Worm (Caenorhabditis elegans) whole organism, young adult: ENCODE results near the gene twk-26.

Source experiments
- C06A6.2 ChIP-seq: fragments of 200-800 bp; sonication (Bioruptor generic); conservative IDR thresholded peaks from 2 replicates; pipeline ENCODE4 v1.3.6; 2022; ENCODE audit warnings: missing genetic modification characterization, missing compliant biosample characterization
- D2030.7 ChIP-seq: fragments of 200-800 bp; sonication (Bioruptor generic); IDR thresholded peaks from 2 replicates; pipeline ENCODE4 v1.3.6; 2022; ENCODE audit warnings: missing genetic modification reagents, missing genetic modification characterization, missing compliant biosample characterization
- F22D6.2 ChIP-seq: sonication (generic microtip); optimal IDR thresholded peaks from 2 replicates; lab custom pipeline; 2016; ENCODE audit warnings: mild to moderate bottlenecking, missing genetic modification characterization, missing compliant biosample characterization
- F23B12.7 ChIP-seq: sonication (generic microtip); optimal IDR thresholded peaks from 2 replicates; lab custom pipeline; 2017; ENCODE audit warnings: missing genetic modification characterization, mild to moderate bottlenecking, missing compliant biosample characterization, antibody characterized with exemption, moderate library complexity; ENCODE audit not compliant: insufficient read depth
- K12H6.12 ChIP-seq: fragments of 200-800 bp; sonication (Bioruptor generic); optimal IDR thresholded peaks from 2 replicates; lab custom pipeline; 2018; ENCODE audit warnings: mild to moderate bottlenecking, missing genetic modification characterization, missing compliant biosample characterization
- Y53F4B.3 ChIP-seq: fragments of 200-800 bp; sonication (Bioruptor generic); IDR thresholded peaks from 2 replicates; pipeline ENCODE4 v1.3.6; 2022; ENCODE audit warnings: missing genetic modification reagents, missing genetic modification characterization, missing compliant biosample characterization
- Y53G8AR.9 ChIP-seq: fragments of 200-800 bp; sonication (Bioruptor generic); conservative IDR thresholded peaks from 2 replicates; pipeline ENCODE4 v1.3.6; 2022; ENCODE audit warnings: missing genetic modification reagents, missing genetic modification characterization, missing compliant biosample characterization
- Y95B8A.8 ChIP-seq: fragments of 200-800 bp; sonication (Bioruptor generic); IDR thresholded peaks from 2 replicates; pipeline ENCODE4 v1.3.6; 2022; ENCODE audit warnings: missing genetic modification reagents, missing genetic modification characterization, missing compliant biosample characterization
- ZK185.1 ChIP-seq: sonication (generic microtip); optimal IDR thresholded peaks from 2 replicates; lab custom pipeline; 2016; ENCODE audit warnings: mild to moderate bottlenecking, missing genetic modification characterization, missing compliant biosample characterization; ENCODE audit not compliant: poor library complexity, severe bottlenecking
- aptf-2 ChIP-seq: fragments of 200-800 bp; sonication (Bioruptor generic); conservative IDR thresholded peaks from 2 replicates; pipeline ENCODE4 v1.3.6; 2022; ENCODE audit warnings: missing genetic modification reagents, missing genetic modification characterization, missing compliant biosample characterization
- athp-1 ChIP-seq: sonication (generic microtip); optimal IDR thresholded peaks from 2 replicates; lab custom pipeline; 2017; ENCODE audit warnings: mild to moderate bottlenecking, missing genetic modification characterization, missing compliant biosample characterization
- cebp-1 ChIP-seq, 2 experiments: fragments of 200-800 bp in 1 of 2; sonication (Bioruptor generic) in 1 of 2; sonication (generic microtip) in 1 of 2; IDR thresholded peaks in 1 of 2; optimal IDR thresholded peaks in 1 of 2; 2 replicates each; pipeline versions ENCODE4 v1.3.6 to Lab custom; 2017 to 2022; ENCODE audit warnings: missing compliant biosample characterization in 2 of 2, missing genetic modification characterization in 2 of 2, mild to moderate bottlenecking in 1 of 2, missing genetic modification reagents in 1 of 2, moderate library complexity in 1 of 2
- chd-7 ChIP-seq: sonication (generic microtip); optimal IDR thresholded peaks from 2 replicates; lab custom pipeline; 2016; ENCODE audit warnings: mild to moderate bottlenecking, missing genetic modification characterization, moderate library complexity, missing compliant biosample characterization
- die-1 ChIP-seq: sonication (generic microtip); optimal IDR thresholded peaks from 2 replicates; lab custom pipeline; 2016; ENCODE audit warnings: missing genotype, mild to moderate bottlenecking, missing genetic modification characterization, missing compliant biosample characterization
- dox-1 ChIP-seq: fragments of 200-800 bp; sonication (Bioruptor generic); IDR thresholded peaks from 2 replicates; pipeline ENCODE4 v1.3.6; 2022; ENCODE audit warnings: missing genetic modification reagents, missing genetic modification characterization, missing compliant biosample characterization
- efl-1 ChIP-seq: fragments of 150-350 bp; optimal IDR thresholded peaks from 2 replicates; lab custom pipeline; 2014; ENCODE audit warnings: missing biosample characterization, missing genetic modification reagents, missing genetic modification characterization
- egrh-3 ChIP-seq: fragments of 200-800 bp; sonication (Bioruptor generic); IDR thresholded peaks from 2 replicates; pipeline ENCODE4 v1.3.6; 2022; ENCODE audit warnings: missing genetic modification reagents, missing genetic modification characterization, missing compliant biosample characterization
- ekl-4 ChIP-seq: fragments of 200-800 bp; sonication (Bioruptor generic); IDR thresholded peaks from 2 replicates; pipeline ENCODE4 v1.3.6; 2022; ENCODE audit warnings: missing genetic modification reagents, missing genetic modification characterization, missing compliant biosample characterization
- ets-4 ChIP-seq: fragments of 200-800 bp; sonication (Bioruptor generic); optimal IDR thresholded peaks from 2 replicates; lab custom pipeline; 2018; ENCODE audit warnings: mild to moderate bottlenecking, missing genetic modification characterization, missing compliant biosample characterization
- him-1 ChIP-seq: sonication (generic microtip); optimal IDR thresholded peaks from 2 replicates; lab custom pipeline; 2016; ENCODE audit warnings: missing genotype, missing genetic modification reagents, missing genetic modification characterization, missing compliant biosample characterization
- hlh-12 ChIP-seq: sonication (generic microtip); optimal IDR thresholded peaks from 2 replicates; lab custom pipeline; 2016; ENCODE audit warnings: missing genetic modification characterization, missing compliant biosample characterization
- hmg-1.2 ChIP-seq: fragments of 200-800 bp; sonication (Bioruptor generic); IDR thresholded peaks from 2 replicates; pipeline ENCODE4 v1.3.6; 2022; ENCODE audit warnings: missing genetic modification reagents, missing genetic modification characterization, missing compliant biosample characterization
- lag-1 ChIP-seq: fragments of 200-800 bp; sonication (Bioruptor generic); IDR thresholded peaks from 2 replicates; pipeline ENCODE4 v1.3.6; 2022; ENCODE audit warnings: missing genetic modification reagents, missing genetic modification characterization, missing compliant biosample characterization
- let-526 ChIP-seq: fragments of 200-800 bp; sonication (Bioruptor generic); IDR thresholded peaks from 2 replicates; pipeline ENCODE4 v1.3.6; 2022; ENCODE audit warnings: missing genetic modification reagents, missing genetic modification characterization, missing compliant biosample characterization
- lin-26 ChIP-seq: fragments of 200-800 bp; sonication (Bioruptor generic); IDR thresholded peaks from 2 replicates; pipeline ENCODE4 v1.3.6; 2022; ENCODE audit warnings: missing genetic modification reagents, missing genetic modification characterization, missing compliant biosample characterization
- lin-40 ChIP-seq: sonication (generic microtip); optimal IDR thresholded peaks from 2 replicates; lab custom pipeline; 2016; ENCODE audit warnings: missing genetic modification characterization, mild to moderate bottlenecking, missing compliant biosample characterization, missing genotype, missing genetic modification reagents
- madf-10 ChIP-seq: sonication (generic microtip); optimal IDR thresholded peaks from 2 replicates; lab custom pipeline; 2016; ENCODE audit warnings: mild to moderate bottlenecking, missing genetic modification characterization, missing compliant biosample characterization
- mel-28 ChIP-seq: sonication (generic microtip); optimal IDR thresholded peaks from 2 replicates; lab custom pipeline; 2016; ENCODE audit warnings: borderline replicate concordance, mild to moderate bottlenecking, missing genetic modification characterization, missing compliant biosample characterization
- mes-4 ChIP-seq: sonication (generic microtip); optimal IDR thresholded peaks from 2 replicates; lab custom pipeline; 2016; ENCODE audit warnings: missing genotype, missing genetic modification characterization, missing compliant biosample characterization
- mxl-1 ChIP-seq: sonication (generic microtip); optimal IDR thresholded peaks from 2 replicates; lab custom pipeline; 2016; ENCODE audit warnings: missing genetic modification characterization, missing compliant biosample characterization
- nhr-80 ChIP-seq: sonication (generic microtip); optimal IDR thresholded peaks from 2 replicates; lab custom pipeline; 2016; ENCODE audit warnings: missing genetic modification characterization, missing compliant biosample characterization
- pha-4 ChIP-seq: fragments of 150-350 bp; sonication (generic microtip); optimal IDR thresholded peaks from 2 replicates; lab custom pipeline; 2014; ENCODE audit warnings: missing biosample characterization, missing genetic modification reagents, missing genetic modification characterization
- rcor-1 ChIP-seq: fragments of 200-800 bp; sonication (Bioruptor generic); IDR thresholded peaks from 2 replicates; pipeline ENCODE4 v1.3.6; 2022; ENCODE audit warnings: missing genetic modification reagents, missing genetic modification characterization, missing compliant biosample characterization
- snpc-4 ChIP-seq, 5 experiments: fragments of 150-350 bp in 1 of 5; sonication (generic microtip) in 4 of 5; optimal IDR thresholded peaks; 2 replicates each; lab custom pipeline; 2014 to 2018; ENCODE audit warnings: missing genetic modification characterization in 5 of 5, missing biosample characterization in 3 of 5, antibody characterized with exemption in 2 of 5, mild to moderate bottlenecking in 2 of 5, missing compliant biosample characterization in 2 of 5, missing genotype in 2 of 5, moderate library complexity in 2 of 5, missing genetic modification reagents in 1 of 5
- somi-1 ChIP-seq: fragments of 200-800 bp; sonication (Bioruptor generic); optimal IDR thresholded peaks from 2 replicates; lab custom pipeline; 2018; ENCODE audit warnings: mild to moderate bottlenecking, missing genetic modification characterization, missing compliant biosample characterization
- tbp1 ChIP-seq: fragments of 200-800 bp; sonication (Bioruptor generic); optimal IDR thresholded peaks from 2 replicates; lab custom pipeline; 2018; ENCODE audit warnings: mild to moderate bottlenecking, missing genetic modification characterization, missing compliant biosample characterization
- tbx-9 ChIP-seq: sonication (generic microtip); optimal IDR thresholded peaks from 2 replicates; lab custom pipeline; 2016; ENCODE audit warnings: borderline replicate concordance, missing genetic modification characterization, inconsistent platforms, missing compliant biosample characterization
- tlf-1 ChIP-seq: fragments of 200-800 bp; sonication (Bioruptor generic); optimal IDR thresholded peaks from 2 replicates; lab custom pipeline; 2018; ENCODE audit warnings: mild to moderate bottlenecking, missing genetic modification characterization, missing compliant biosample characterization
- zfh-2 ChIP-seq: fragments of 200-800 bp; sonication (Bioruptor generic); conservative IDR thresholded peaks from 2 replicates; pipeline ENCODE4 v1.3.6; 2022; ENCODE audit warnings: missing genetic modification reagents, missing genetic modification characterization, missing compliant biosample characterization
- zim-3 ChIP-seq: sonication (generic microtip); optimal IDR thresholded peaks from 2 replicates; lab custom pipeline; 2017; ENCODE audit warnings: mild to moderate bottlenecking, missing genetic modification characterization, moderate library complexity, missing compliant biosample characterization
- ztf-18 ChIP-seq: sonication (generic microtip); optimal IDR thresholded peaks from 2 replicates; lab custom pipeline; 2016; ENCODE audit warnings: missing genotype, mild to moderate bottlenecking, missing genetic modification characterization, missing compliant biosample characterization
- ztf-26 ChIP-seq: sonication (generic microtip); optimal IDR thresholded peaks from 2 replicates; lab custom pipeline; 2017; ENCODE audit warnings: missing genetic modification characterization, missing compliant biosample characterization
- ztf-28 ChIP-seq: fragments of 200-800 bp; sonication (Bioruptor generic); IDR thresholded peaks from 2 replicates; pipeline ENCODE4 v1.3.6; 2022; ENCODE audit warnings: missing genetic modification reagents, missing genetic modification characterization, missing compliant biosample characterization

Gene twk-26

ce11 chrX:3092460-3092859 is 37.8 kb upstream of the twk-26 start (continued):
- no peak for TF ChIP-seq ets-4 (GFP tag; lab: Kevin White, UChicago)
- TF ChIP-seq efl-1: no peak
- TF ChIP-seq rcor-1 (GFP tag; lab: Robert Waterston, UW): 0 out of 2 replicates have a peak, but pooled peaks have one; percentile 16
- TF ChIP-seq tbx-9: no peak
- TF ChIP-seq nhr-80 (tag; lab: Kevin White, UChicago): no peak
- no peak for TF ChIP-seq K12H6.12 (tag; lab: Kevin White, UChicago)
- TF ChIP-seq ztf-18 (tag; lab: Kevin White, UChicago): no peak
- TF ChIP-seq dox-1 (GFP tag; lab: Robert Waterston, UW): no peak
- TF ChIP-seq D2030.7 (GFP tag; lab: Robert Waterston, UW): 0 out of 2 replicates have a peak, but pooled peaks have one; percentile 21
- no peak for TF ChIP-seq him-1
- no peak for TF ChIP-seq let-526 (GFP tag; lab: Robert Waterston, UW)
- no peak for TF ChIP-seq F23B12.7 (tag; lab: Kevin White, UChicago)
- no peak for TF ChIP-seq tlf-1 (GFP tag; lab: Kevin White, UChicago)
- TF ChIP-seq mxl-1 (tag; lab: Kevin White, UChicago): no peak
- TF ChIP-seq Y53F4B.3: no peak
- peak; percentile 4 for TF ChIP-seq athp-1 (tag; lab: Kevin White, UChicago)
- TF ChIP-seq zim-3 (tag; lab: Kevin White, UChicago): no peak
- peak; percentile 32; the same call in 1 of the 2 replicates for TF ChIP-seq zfh-2 (GFP tag; lab: Robert Waterston, UW)
- no peak for TF ChIP-seq pha-4 (tag; lab: Kevin White, UChicago)
- TF ChIP-seq Y53G8AR.9: 0 out of 2 replicates have a peak, but pooled peaks have one; percentile 60
- no peak for TF ChIP-seq F22D6.2 (tag; lab: Kevin White, UChicago)
- TF ChIP-seq ztf-28 (GFP tag; lab: Robert Waterston, UW): no peak
- no peak for TF ChIP-seq hlh-12 (tag; lab: Kevin White, UChicago)
- TF ChIP-seq die-1: no peak
- no peak for TF ChIP-seq tbp1 (GFP tag; lab: Kevin White, UChicago)
- peak; percentile 27 for TF ChIP-seq ztf-26 (tag; lab: Kevin White, UChicago)
- TF ChIP-seq Y95B8A.8 (GFP tag; lab: Robert Waterston, UW): no peak
- TF ChIP-seq madf-10 (tag; lab: Kevin White, UChicago): no peak
- no peak for TF ChIP-seq mes-4 (tag; lab: Kevin White, UChicago)

- no peak for TF ChIP-seq lin-26 (GFP tag; lab: Robert Waterston, UW)
- TF ChIP-seq zfh-2 (GFP tag; lab: Robert Waterston, UW): 0 out of 2 replicates have a peak, but pooled peaks have one; percentile 10
- TF ChIP-seq ekl-4 (GFP tag; lab: Robert Waterston, UW): 0 out of 2 replicates have a peak, but pooled peaks have one; percentile 12
Measured at ce11 chrX:3091119-3091746, 36.6 kb upstream of the twk-26 start.

- peak; percentile 89 for TF ChIP-seq nhr-80 (tag; lab: Kevin White, UChicago)
- no peak for TF ChIP-seq aptf-2 (GFP tag; lab: Robert Waterston, UW)
- TF ChIP-seq mel-28: no peak
- peak; percentile 19; the same call in 1 of the 2 replicates for TF ChIP-seq hmg-1.2
- no peak for TF ChIP-seq lag-1 (GFP tag; lab: Robert Waterston, UW)
- TF ChIP-seq egrh-3 (GFP tag; lab: Robert Waterston, UW): 0 out of 2 replicates have a peak, but pooled peaks have one; percentile 19
- no peak for TF ChIP-seq chd-7
- peak; percentile 11 for TF ChIP-seq K12H6.12 (tag; lab: Kevin White, UChicago)
- TF ChIP-seq hlh-12 (tag; lab: Kevin White, UChicago): no peak
- TF ChIP-seq cebp-1 (GFP tag; IDR thresholded peaks at IDR 0.05; lab: Robert Waterston, UW): 0 out of 2 replicates have a peak, but pooled peaks have one; percentile 12
- peak; percentile 52 for TF ChIP-seq cebp-1 (tag; optimal IDR thresholded peaks at IDR 0.05; lab: Kevin White, UChicago)
- TF ChIP-seq die-1: peak; percentile 32
- TF ChIP-seq ZK185.1 (tag; lab: Kevin White, UChicago): peak; percentile 19
- peak; percentile 21 for TF ChIP-seq somi-1
- TF ChIP-seq dox-1 (GFP tag; lab: Robert Waterston, UW): peak; percentile 45; the same call in 1 of the 2 replicates
- TF ChIP-seq lin-40 (tag; lab: Kevin White, UChicago): peak; percentile 32
- no peak for TF ChIP-seq C06A6.2 (GFP tag; lab: Robert Waterston, UW)
- no peak for TF ChIP-seq snpc-4 (GFP tag; optimal IDR thresholded peaks at IDR 0.05; lab: Kevin White, UChicago)
- TF ChIP-seq snpc-4 (tag; optimal IDR thresholded peaks at IDR 0.05; lab: Kevin White, UChicago): peak in 1 of 4 experiments; percentile 23
Measured at ce11 chrX:3089894-3090414, 35.3 kb upstream of the twk-26 start.
